Worm (Caenorhabditis elegans) whole organism, early embryonic: ENCODE data around the gene cyp-34A10.

ENCODE experiments used
- aly-1 ChIP-seq: sonication (generic microtip); optimal IDR thresholded peaks from 2 replicates; lab custom pipeline; 2016; ENCODE audit warnings: missing genetic modification characterization, missing compliant biosample characterization
- ama-1 ChIP-seq: fragments of 150-350 bp; optimal IDR thresholded peaks from 2 replicates; lab custom pipeline; 2014
- ets-7 ChIP-seq: sonication (generic microtip); optimal IDR thresholded peaks from 2 replicates; lab custom pipeline; 2016; ENCODE audit warnings: missing genotype, missing genetic modification characterization, missing compliant biosample characterization
- flt-1 ChIP-seq: fragments of 200-800 bp; sonication (Bioruptor generic); IDR thresholded peaks from 2 replicates; pipeline ENCODE4 v1.3.6; 2022; ENCODE audit warnings: missing genetic modification characterization, missing compliant biosample characterization
- hmbx-1 ChIP-seq: sonication (generic microtip); optimal IDR thresholded peaks from 2 replicates; lab custom pipeline; 2016; ENCODE audit warnings: mild to moderate bottlenecking, missing genetic modification characterization, missing compliant biosample characterization
- hnd-1 ChIP-seq: sonication (generic microtip); optimal IDR thresholded peaks from 2 replicates; lab custom pipeline; 2016; ENCODE audit warnings: missing genetic modification characterization, missing compliant biosample characterization
- sea-1 ChIP-seq: fragments of 200-800 bp; sonication (Bioruptor generic); conservative IDR thresholded peaks from 2 replicates; pipeline ENCODE4 v1.3.6; 2022; ENCODE audit warnings: missing genetic modification characterization, missing compliant biosample characterization
- tbx-37 ChIP-seq: fragments of 200-800 bp; sonication (Bioruptor generic); conservative IDR thresholded peaks from 2 replicates; pipeline ENCODE4 v1.3.6; 2022; ENCODE audit warnings: missing genetic modification reagents, missing genetic modification characterization, missing compliant biosample characterization
- tra-4 ChIP-seq: sonication (generic microtip); optimal IDR thresholded peaks from 2 replicates; lab custom pipeline; 2017; ENCODE audit warnings: missing genetic modification characterization, missing compliant biosample characterization

- TF ChIP-seq ama-1 (lab: Kevin White, UChicago) (no peak), aly-1 (tag; lab: Kevin White, UChicago) (no peak), tra-4 (tag; lab: Kevin White, UChicago) (no peak), hmbx-1 (no peak), flt-1 (GFP tag; lab: Robert Waterston, UW) (no peak), sea-1 (no peak), hnd-1 (tag; lab: Kevin White, UChicago) (no peak), ets-7 (tag; lab: Kevin White, UChicago) (no peak), tbx-37 (GFP tag; lab: Robert Waterston, UW) (no peak)
These were observed 37.4 kb upstream of the cyp-34A10 start, which contains the start of gene srh-4 for ce11 chrV:4010170-4010569.
